Worm (Caenorhabditis elegans): ENCODE measurements around the gene lin-12.

Gene lin-12

DNA sequence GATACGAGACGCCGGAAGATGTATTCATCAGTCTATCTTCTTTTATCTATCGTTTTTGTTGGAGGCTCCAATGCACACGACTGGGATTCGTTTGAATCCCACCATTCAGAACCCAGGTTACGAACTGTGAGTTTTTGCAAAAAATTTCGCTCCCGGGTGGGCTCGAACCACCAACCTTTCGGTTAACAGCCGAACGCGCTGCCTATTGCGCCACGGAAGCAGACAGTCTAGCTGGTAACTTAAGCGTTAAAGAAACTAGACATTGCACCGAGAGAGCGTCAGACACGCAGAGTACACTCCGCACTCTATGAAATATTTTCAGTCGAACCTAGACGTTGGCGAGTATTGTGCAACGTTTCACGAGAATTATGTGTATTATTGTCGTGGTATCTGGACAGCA lies 32.8 kb upstream of the lin-12 start:
- TF ChIP-seq unc-55 (GFP tag; optimal IDR thresholded peaks at IDR 0.05) (peak; percentile 57), mbf-1 (tag; optimal IDR thresholded peaks at IDR 0.05) (no peak), nhr-129 (tag; optimal IDR thresholded peaks at IDR 0.05) (peak; percentile 75), egl-27 (tag; optimal IDR thresholded peaks at IDR 0.05) (no peak), sem-4 (tag; optimal IDR thresholded peaks at IDR 0.05) (no peak), fos-1 (tag; optimal IDR thresholded peaks at IDR 0.05) (peak; percentile 13), nhr-77 (tag; optimal IDR thresholded peaks at IDR 0.05) (no peak), gmeb-1 (tag; optimal IDR thresholded peaks at IDR 0.05) (peak; percentile 56), ztf-4 (tag; optimal IDR thresholded peaks at IDR 0.05) (no peak), dmd-4 (tag; optimal IDR thresholded peaks at IDR 0.05) (no peak), Y55F3AM.14 (GFP tag; optimal IDR thresholded peaks at IDR 0.05) (peak; percentile 9), nhr-11 (tag; optimal IDR thresholded peaks at IDR 0.05) (no peak), skn-1 (tag; optimal IDR thresholded peaks at IDR 0.05) (no peak), sma-9 (GFP tag; optimal IDR thresholded peaks at IDR 0.05) (peak; percentile 27), sma-9 (tag; optimal IDR thresholded peaks at IDR 0.05) (no peak), sma-3 (GFP tag; optimal IDR thresholded peaks at IDR 0.05) (peak; percentile 4), F13H6.1 (tag; optimal IDR thresholded peaks at IDR 0.05) (peak; percentile 23)

DNA sequence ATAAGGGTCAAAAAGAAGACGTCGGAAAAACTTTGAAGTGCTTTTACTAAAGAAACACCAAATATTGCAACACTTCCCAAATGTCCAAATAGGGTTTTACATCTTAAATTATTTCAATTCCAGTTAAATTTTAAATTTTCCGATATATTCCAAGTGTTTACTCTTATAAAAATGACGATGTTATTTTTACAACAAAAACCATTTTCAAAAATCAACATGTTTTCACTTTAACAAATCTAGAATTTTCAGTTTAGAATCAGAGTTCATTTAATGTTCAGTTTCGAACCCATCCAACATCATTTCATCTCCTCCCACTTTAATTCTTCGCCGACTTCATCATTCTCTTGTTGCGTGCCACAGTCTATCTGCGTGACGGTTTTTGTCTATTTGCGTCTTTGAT lies 32.4 kb upstream of the lin-12 start, which contains the start of gene dos-1:
Gene dos-1, plus strand, starts transcription at position 301 of the 400 bp plus-strand sequence.
- no peak for TF ChIP-seq mab-5 (tag; optimal IDR thresholded peaks at IDR 0.05)
- TF ChIP-seq sma-9 (GFP tag; optimal IDR thresholded peaks at IDR 0.05), result no peak
- TF ChIP-seq sma-9 (tag; optimal IDR thresholded peaks at IDR 0.05), result no peak
- TF ChIP-seq skn-1 (tag; optimal IDR thresholded peaks at IDR 0.05), result no peak
- TF ChIP-seq lin-39 (tag; optimal IDR thresholded peaks at IDR 0.05), result no peak
- no peak for TF ChIP-seq blmp-1 (tag; optimal IDR thresholded peaks at IDR 0.05; ENCODE audit: insufficient read depth)

DNA sequence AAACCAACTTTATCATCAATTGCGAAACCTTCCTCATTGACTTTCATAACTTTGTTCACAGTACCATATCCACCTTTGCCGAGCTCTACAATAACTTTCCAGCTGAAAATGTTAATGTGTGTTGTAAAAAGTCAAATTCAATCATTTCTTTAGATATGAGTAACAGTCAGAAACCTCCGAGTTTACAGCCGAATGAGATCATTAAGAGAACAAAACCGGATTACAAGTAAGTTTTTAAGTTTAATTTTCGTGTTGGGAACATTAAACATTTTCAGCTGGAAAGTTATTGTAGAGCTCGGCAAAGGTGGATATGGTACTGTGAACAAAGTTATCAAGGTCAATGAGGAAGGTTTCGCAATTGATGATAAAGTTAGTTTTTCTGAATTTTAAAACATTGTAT lies 29.9 kb upstream of the lin-12 start, which contains the start of gene ZK507.1:
Gene ZK507.1, minus strand, starts transcription at position 101 of the 400 bp plus-strand sequence.
- TF ChIP-seq nhr-11 (tag; optimal IDR thresholded peaks at IDR 0.05), result no peak
- no peak for TF ChIP-seq aly-2 (tag; optimal IDR thresholded peaks at IDR 0.05)
- no peak for TF ChIP-seq elt-3 (tag; optimal IDR thresholded peaks at IDR 0.05)
- no peak for TF ChIP-seq ceh-82 (tag; optimal IDR thresholded peaks at IDR 0.05)

DNA sequence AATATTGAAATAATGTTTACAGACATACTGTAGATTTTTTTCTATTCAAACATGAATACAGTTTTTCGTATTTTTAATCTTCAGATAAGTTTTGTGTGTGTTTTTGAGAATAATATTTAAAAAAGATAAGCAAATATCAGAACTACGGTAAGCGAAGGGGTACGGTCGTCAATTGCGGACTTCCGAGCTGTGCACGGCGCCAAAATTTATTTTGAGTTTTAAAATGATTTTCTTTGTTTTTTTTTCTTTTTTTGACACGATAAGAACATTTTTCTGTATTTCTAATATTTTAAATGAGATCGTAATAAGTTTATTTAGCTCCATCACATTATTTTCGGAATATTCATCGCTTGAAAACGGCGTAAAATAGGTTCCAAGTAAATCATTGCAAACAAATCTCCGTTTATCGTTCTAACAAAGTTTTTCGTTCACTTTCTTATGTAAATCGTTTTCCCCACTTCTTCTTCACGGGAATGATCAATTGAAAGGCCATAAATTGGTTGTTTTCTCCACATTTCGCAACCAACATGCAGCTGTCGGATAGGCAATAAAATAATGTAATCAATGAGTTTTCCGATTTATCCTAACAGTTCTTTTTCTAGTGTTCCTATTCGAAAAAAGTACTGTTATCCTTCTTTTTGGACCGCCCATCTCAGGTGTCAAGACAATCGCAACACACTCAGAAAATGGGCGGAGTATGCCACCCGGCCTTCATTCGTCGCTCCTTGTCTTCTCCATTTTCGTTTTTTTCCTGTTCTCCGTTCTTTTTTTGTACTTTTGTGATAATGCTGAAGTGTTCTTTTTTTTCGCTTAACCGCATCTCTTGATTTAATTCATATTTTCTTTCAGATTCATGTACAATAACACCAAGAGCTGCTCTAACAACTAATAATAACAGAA lies 20.4 kb upstream of the lin-12 start, which contains the start of gene glp-1:
Gene glp-1, plus strand, starts transcription at position 850 of the 900 bp plus-strand sequence.
- TF ChIP-seq ZK546.5 (tag; optimal IDR thresholded peaks at IDR 0.05), result no peak

DNA sequence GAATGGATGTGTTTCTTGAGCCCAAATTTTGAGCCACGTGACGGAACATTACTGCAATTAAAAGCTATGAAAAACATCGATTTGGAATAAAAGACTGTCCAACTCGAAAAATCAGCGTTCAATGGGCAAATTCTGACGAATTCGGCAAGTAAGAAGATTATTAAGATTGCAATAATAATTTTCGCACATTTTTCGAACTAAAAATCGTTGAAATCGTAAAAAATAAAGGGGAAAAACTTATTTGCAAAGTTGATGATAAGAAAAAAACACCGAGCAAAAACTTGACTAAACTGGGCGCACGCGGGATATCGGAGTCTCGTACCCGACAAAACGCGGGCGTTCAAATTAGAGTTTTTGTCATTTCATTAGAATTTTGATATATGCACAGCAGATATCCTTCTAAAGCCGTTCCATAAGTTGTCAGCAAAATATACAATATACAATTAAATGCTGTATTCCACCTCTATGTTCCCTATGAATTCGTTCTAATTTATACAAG lies 18.1 kb upstream of the lin-12 start, which contains the start of the genes mccc-2 and mrpl-44:
Gene mccc-2, minus strand, starts transcription at position 51 of the 499 bp plus-strand sequence.
Gene mrpl-44, minus strand, starts transcription at position 51 of the 499 bp plus-strand sequence.
- TF ChIP-seq C34F6.9 (tag; optimal IDR thresholded peaks at IDR 0.05) (peak; percentile 36), gmeb-1 (tag; optimal IDR thresholded peaks at IDR 0.05) (peak; percentile 90), Y55F3AM.14 (GFP tag; optimal IDR thresholded peaks at IDR 0.05) (no peak), F13H6.1 (tag; optimal IDR thresholded peaks at IDR 0.05) (no peak), nhr-237 (tag; optimal IDR thresholded peaks at IDR 0.05) (no peak), aly-2 (tag; optimal IDR thresholded peaks at IDR 0.05) (no peak), blmp-1 (tag; optimal IDR thresholded peaks at IDR 0.05; ENCODE audit: insufficient read depth) (no peak), lin-39 (tag; optimal IDR thresholded peaks at IDR 0.05) (no peak), fos-1 (tag; optimal IDR thresholded peaks at IDR 0.05) (peak; percentile 7), ztf-4 (tag; optimal IDR thresholded peaks at IDR 0.05) (no peak), sma-9 (GFP tag; optimal IDR thresholded peaks at IDR 0.05) (no peak), sma-9 (tag; optimal IDR thresholded peaks at IDR 0.05) (no peak), nhr-10 (tag; optimal IDR thresholded peaks at IDR 0.05) (no peak), mbf-1 (tag; optimal IDR thresholded peaks at IDR 0.05) (no peak), ama-1 (optimal IDR thresholded peaks at IDR 0.05) (no peak), nhr-129 (tag; optimal IDR thresholded peaks at IDR 0.05) (no peak), lsy-2 (tag; optimal IDR thresholded peaks at IDR 0.05) (peak in 1 of 2 experiments; percentile 40), crh-2 (tag; optimal IDR thresholded peaks at IDR 0.05) (no peak), sem-4 (tag; optimal IDR thresholded peaks at IDR 0.05) (no peak), sma-3 (GFP tag; optimal IDR thresholded peaks at IDR 0.05) (no peak), nhr-77 (tag; optimal IDR thresholded peaks at IDR 0.05) (no peak), unc-39 (tag; optimal IDR thresholded peaks at IDR 0.05) (no peak), peb-1 (tag; optimal IDR thresholded peaks at IDR 0.05) (no peak), ztf-11 (tag; optimal IDR thresholded peaks at IDR 0.05) (no peak), unc-55 (GFP tag; optimal IDR thresholded peaks at IDR 0.05) (peak; percentile 51)
